Fruit fly (Drosophila melanogaster) S2 (cell line): ENCODE results near the gene Dscam2.

Experiments
- CG8478 ChIP-seq: fragments of >200 bp; optimal IDR thresholded peaks from 2 replicates; lab custom pipeline; 2018
- CTCF ChIP-seq, 2 experiments: fragments of >200 bp; optimal IDR thresholded peaks; 2 replicates each; lab custom pipeline; 2018

The Dscam2 gene

dm6 chr3L:7189668-7190200, at the start of gene Dscam2:
Gene Dscam2 (minus strand): TSS chr3L:7189931.
- TF ChIP-seq CTCF (optimal IDR thresholded peaks at IDR 0.05; lab: Kevin White, UChicago) (no peak), CG8478 (lab: Kevin White, UChicago) (no peak)

dm6 chr3L:7238072-7238759, 48.5 kb upstream of the Dscam2 start, which contains the start of the genes CG14829 and BHD:
Gene CG14829 (minus strand): TSS chr3L:7238122.
Gene BHD (plus strand): TSS chr3L:7238542.
- TF ChIP-seq CG8478 (lab: Kevin White, UChicago) (no peak), CTCF (optimal IDR thresholded peaks at IDR 0.05; lab: Kevin White, UChicago) (no peak)

dm6 chr3L:7234212-7234611, 44.5 kb upstream of the Dscam2 start, which contains the start of gene CG14826:
Gene CG14826 (plus strand): TSS chr3L:7234512.
- TF ChIP-seq CTCF (optimal IDR thresholded peaks at IDR 0.05; lab: Kevin White, UChicago) (no peak), CG8478 (lab: Kevin White, UChicago) (no peak)

- no peak for TF ChIP-seq CG8478 (lab: Kevin White, UChicago)
- TF ChIP-seq CTCF (optimal IDR thresholded peaks at IDR 0.05; lab: Kevin White, UChicago), result no peak
Observed at dm6 chr3L:7191218-7191617, 1.5 kb upstream of the Dscam2 start.

- TF ChIP-seq CG8478 (lab: Kevin White, UChicago) (no peak), CTCF (optimal IDR thresholded peaks at IDR 0.05; lab: Kevin White, UChicago) (no peak)
Observed at dm6 chr3L:7190497-7190896, 766 bp upstream of the Dscam2 start.

dm6 chr3L:7184739-7185488, 4.8 kb downstream of the Dscam2 start:
- TF ChIP-seq CG8478 (lab: Kevin White, UChicago), result no peak
- TF ChIP-seq CTCF (optimal IDR thresholded peaks at IDR 0.05; lab: Kevin White, UChicago), result no peak

dm6 chr3L:7161924-7162323, 27.8 kb downstream of the Dscam2 start:
- no peak for TF ChIP-seq CTCF (optimal IDR thresholded peaks at IDR 0.05; lab: Kevin White, UChicago)
- no peak for TF ChIP-seq CG8478 (lab: Kevin White, UChicago)

dm6 chr3L:7161310-7161709, 28.4 kb downstream of the Dscam2 start:
- TF ChIP-seq CTCF (optimal IDR thresholded peaks at IDR 0.05; lab: Kevin White, UChicago), result no peak
- TF ChIP-seq CG8478 (lab: Kevin White, UChicago), result no peak

dm6 chr3L:7157713-7158112, 32.0 kb downstream of the Dscam2 start, which contains the start of gene CG8620:
Gene CG8620 (plus strand): TSS chr3L:7158099.
- no peak for TF ChIP-seq CG8478 (lab: Kevin White, UChicago)
- TF ChIP-seq CTCF (optimal IDR thresholded peaks at IDR 0.05; lab: Kevin White, UChicago), result no peak

- TF ChIP-seq CG8478 (lab: Kevin White, UChicago) (no peak), CTCF (optimal IDR thresholded peaks at IDR 0.05; lab: Kevin White, UChicago) (no peak)
Observed at dm6 chr3L:7156890-7157289, 32.8 kb downstream of the Dscam2 start, which contains the start of gene corn. Gene corn (minus strand): TSS chr3L:7157073.

dm6 chr3L:7156239-7156638, 33.5 kb downstream of the Dscam2 start:
- TF ChIP-seq CTCF (optimal IDR thresholded peaks at IDR 0.05; lab: Kevin White, UChicago), result no peak
- TF ChIP-seq CG8478 (lab: Kevin White, UChicago), result no peak

dm6 chr3L:7155522-7155978, 34.2 kb downstream of the Dscam2 start:
- TF ChIP-seq CG8478 (lab: Kevin White, UChicago), result no peak
- TF ChIP-seq CTCF (optimal IDR thresholded peaks at IDR 0.05; lab: Kevin White, UChicago), result no peak

- TF ChIP-seq CG8478 (lab: Kevin White, UChicago) (no peak), CTCF (optimal IDR thresholded peaks at IDR 0.05; lab: Kevin White, UChicago) (no peak)
Observed at dm6 chr3L:7154249-7154648, 35.5 kb downstream of the Dscam2 start.

dm6 chr3L:7153634-7154033, 36.1 kb downstream of the Dscam2 start:
- TF ChIP-seq CTCF (optimal IDR thresholded peaks at IDR 0.05; lab: Kevin White, UChicago) (no peak), CG8478 (lab: Kevin White, UChicago) (no peak)
